Worm (Caenorhabditis elegans): ENCODE data around the gene ctsa-2.

DNA sequence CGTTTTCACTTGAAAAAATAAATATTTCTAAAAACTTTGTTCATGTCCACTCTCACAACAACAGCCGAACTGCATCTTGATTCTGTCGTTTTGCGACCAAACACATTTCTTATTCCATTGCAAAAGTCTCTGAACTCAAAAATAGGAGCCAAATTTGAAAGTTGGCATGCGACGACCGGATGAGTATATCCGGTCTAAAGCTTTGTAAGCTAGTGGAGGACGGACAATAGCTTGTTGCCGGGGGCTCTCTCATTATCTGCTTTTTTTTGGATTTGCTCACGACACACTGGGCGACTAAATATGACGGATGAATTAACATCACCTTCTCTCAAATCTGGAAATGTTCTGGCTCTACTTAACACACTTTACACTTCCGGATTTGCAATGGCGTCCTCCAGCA is 31.3 kb upstream of the ctsa-2 start, which contains the start of gene K04E7.1:
- TF ChIP-seq tbx-37 (GFP tag; conservative IDR thresholded peaks at IDR 0.05): no peak
- no peak for TF ChIP-seq flt-1 (GFP tag; IDR thresholded peaks at IDR 0.05)
- TF ChIP-seq tbx-11 (GFP tag; IDR thresholded peaks at IDR 0.05): no peak
- no peak for TF ChIP-seq sea-1 (GFP tag; conservative IDR thresholded peaks at IDR 0.05)
- TF ChIP-seq ama-1 (optimal IDR thresholded peaks at IDR 0.05): no peak
- TF ChIP-seq F13C5.2 (tag; optimal IDR thresholded peaks at IDR 0.05): no peak
- no peak for TF ChIP-seq ets-7 (tag; optimal IDR thresholded peaks at IDR 0.05)
- no peak for TF ChIP-seq hnd-1 (tag; optimal IDR thresholded peaks at IDR 0.05)
- no peak for TF ChIP-seq tra-4 (tag; optimal IDR thresholded peaks at IDR 0.05)
- TF ChIP-seq scrt-1 (GFP tag; IDR thresholded peaks at IDR 0.05): no peak
- TF ChIP-seq hmg-4 (GFP tag; optimal IDR thresholded peaks at IDR 0.05): no peak
- no peak for TF ChIP-seq hmbx-1 (tag; optimal IDR thresholded peaks at IDR 0.05)
- no peak for TF ChIP-seq pes-1 (GFP tag; IDR thresholded peaks at IDR 0.05)
- TF ChIP-seq ceh-36 (tag; optimal IDR thresholded peaks at IDR 0.05): no peak
